Fruit fly (Drosophila melanogaster) whole organism, embryonic: ENCODE results near the gene CG6693.
A peak's percentile ranks its signal among the peaks of the same experiment; 100 is the strongest.

Experiments
- Atf3 ChIP-seq: fragments of 200-800 bp; sonication (Bioruptor generic); optimal IDR thresholded peaks from 3 replicates; lab custom pipeline; 2016; ENCODE audit warnings: missing biosample characterization, missing genetic modification characterization
- Bgb ChIP-seq: fragments of 200-800 bp; sonication (Bioruptor generic); IDR thresholded peaks from 2 replicates; pipeline ENCODE4 v1.3.6; 2022; ENCODE audit warnings: missing biosample characterization, missing genetic modification characterization; ENCODE audit not compliant: partially characterized antibody
- CG10209 ChIP-seq: fragments of 200-800 bp; sonication (Bioruptor generic); optimal IDR thresholded peaks from 3 replicates; lab custom pipeline; 2017; ENCODE audit warnings: missing biosample characterization, mild to moderate bottlenecking, missing genetic modification characterization, missing genetic modification reagents
- CG1024 ChIP-seq: fragments of 200-800 bp; sonication (Bioruptor generic); IDR thresholded peaks from 2 replicates; pipeline ENCODE4 v1.3.6; 2022; ENCODE audit warnings: missing biosample characterization, missing genetic modification characterization
- CG10431 ChIP-seq: fragments of 200-800 bp; sonication (Bioruptor generic); optimal IDR thresholded peaks from 3 replicates; lab custom pipeline; 2018; ENCODE audit warnings: missing biosample characterization, mild to moderate bottlenecking, missing genetic modification characterization
- CG10543 ChIP-seq: fragments of 200-800 bp; sonication (Bioruptor generic); optimal IDR thresholded peaks from 3 replicates; lab custom pipeline; 2017; ENCODE audit warnings: missing biosample characterization, mild to moderate bottlenecking, missing genetic modification characterization, moderate library complexity
- CG1233 ChIP-seq: fragments of 200-800 bp; sonication (Bioruptor generic); optimal IDR thresholded peaks from 4 replicates; lab custom pipeline; 2018; ENCODE audit warnings: missing biosample characterization, mild to moderate bottlenecking, missing genetic modification characterization
- CG13624 ChIP-seq: fragments of 200-800 bp; sonication (Bioruptor generic); optimal IDR thresholded peaks from 2 replicates; lab custom pipeline; 2016; ENCODE audit warnings: missing biosample characterization, missing genetic modification characterization
- CG17361 ChIP-seq: fragments of 200-800 bp; sonication (Bioruptor generic); IDR thresholded peaks from 3 replicates; pipeline ENCODE4 v1.3.6; 2022; ENCODE audit warnings: missing biosample characterization, missing genetic modification characterization
- CG18476 ChIP-seq: fragments of 200-800 bp; sonication (Bioruptor generic); optimal IDR thresholded peaks from 2 replicates; lab custom pipeline; 2016; ENCODE audit warnings: missing biosample characterization, mild to moderate bottlenecking, missing genetic modification characterization
- CG2875 ChIP-seq: fragments of 200-800 bp; sonication (Bioruptor generic); optimal IDR thresholded peaks from 2 replicates; lab custom pipeline; 2017; ENCODE audit warnings: missing biosample characterization, mild to moderate bottlenecking, missing genetic modification characterization, missing genetic modification reagents
- CG31388 ChIP-seq: fragments of 200-800 bp; sonication (Bioruptor generic); optimal IDR thresholded peaks from 2 replicates; lab custom pipeline; 2016; ENCODE audit warnings: missing biosample characterization, missing genetic modification characterization
- CG3163 ChIP-seq: fragments of 200-800 bp; sonication (Bioruptor generic); optimal IDR thresholded peaks from 3 replicates; lab custom pipeline; 2016; ENCODE audit warnings: missing biosample characterization, missing genetic modification characterization
- CG33557 ChIP-seq: fragments of 200-800 bp; sonication (Bioruptor generic); optimal IDR thresholded peaks from 2 replicates; lab custom pipeline; 2019; ENCODE audit warnings: missing biosample characterization, mild to moderate bottlenecking, missing genetic modification characterization, moderate library complexity
- CG43689 ChIP-seq: fragments of 200-800 bp; sonication (Bioruptor generic); IDR thresholded peaks from 2 replicates; pipeline ENCODE4 v1.3.6; 2022; ENCODE audit warnings: missing biosample characterization, missing genetic modification characterization
- CG4854 ChIP-seq: fragments of 200-800 bp; sonication (Bioruptor generic); optimal IDR thresholded peaks from 2 replicates; lab custom pipeline; 2016; ENCODE audit warnings: missing biosample characterization, missing genetic modification characterization, inconsistent platforms
- CG6254 ChIP-seq: fragments of 200-800 bp; sonication (Bioruptor generic); optimal IDR thresholded peaks from 3 replicates; lab custom pipeline; 2017; ENCODE audit warnings: mild to moderate bottlenecking, missing biosample characterization, missing genetic modification reagents, missing genetic modification characterization
- CG7786 ChIP-seq: fragments of 200-800 bp; sonication (Bioruptor generic); optimal IDR thresholded peaks from 2 replicates; lab custom pipeline; 2016; ENCODE audit warnings: missing biosample characterization, missing genetic modification characterization
- CG7963 ChIP-seq: fragments of 200-800 bp; sonication (Bioruptor generic); IDR thresholded peaks from 3 replicates; pipeline ENCODE4 v1.3.6; 2022; ENCODE audit warnings: missing biosample characterization, missing genetic modification characterization; ENCODE audit not compliant: partially characterized antibody
- CG8944 ChIP-seq: fragments of 200-800 bp; sonication (Bioruptor generic); optimal IDR thresholded peaks from 3 replicates; lab custom pipeline; 2016; ENCODE audit warnings: missing biosample characterization, missing genetic modification characterization
- CG9437 ChIP-seq: fragments of 200-800 bp; sonication (Bioruptor generic); optimal IDR thresholded peaks from 2 replicates; lab custom pipeline; 2018; ENCODE audit warnings: missing biosample characterization, mild to moderate bottlenecking, missing genetic modification characterization
- CG9876 ChIP-seq: fragments of 200-800 bp; sonication (Bioruptor generic); optimal IDR thresholded peaks from 2 replicates; lab custom pipeline; 2016; ENCODE audit warnings: missing biosample characterization, missing genetic modification characterization
- Dek ChIP-seq: fragments of 200-800 bp; sonication (Bioruptor generic); optimal IDR thresholded peaks from 3 replicates; lab custom pipeline; 2019; ENCODE audit warnings: missing biosample characterization, mild to moderate bottlenecking, missing genetic modification characterization, moderate library complexity
- Fer1 ChIP-seq: fragments of 200-800 bp; sonication (Bioruptor generic); optimal IDR thresholded peaks from 2 replicates; lab custom pipeline; 2017; ENCODE audit warnings: missing biosample characterization, mild to moderate bottlenecking, missing genetic modification characterization
- Gug ChIP-seq: fragments of 200-800 bp; sonication (Bioruptor generic); IDR thresholded peaks from 4 replicates; pipeline ENCODE4 v1.3.6; 2022; ENCODE audit warnings: missing biosample characterization, missing genetic modification characterization
- H2.0 ChIP-seq: fragments of 200-800 bp; sonication (Bioruptor generic); IDR thresholded peaks from 2 replicates; pipeline ENCODE4 v1.3.6; 2022; ENCODE audit warnings: missing biosample characterization, missing genetic modification characterization
- Mad ChIP-seq: fragments of 200-800 bp; sonication (Bioruptor generic); optimal IDR thresholded peaks from 2 replicates; lab custom pipeline; 2016; ENCODE audit warnings: missing biosample characterization, missing genetic modification characterization
- NK7.1 ChIP-seq: fragments of 200-800 bp; sonication (Bioruptor generic); optimal IDR thresholded peaks from 3 replicates; lab custom pipeline; 2016; ENCODE audit warnings: missing biosample characterization, missing genetic modification characterization
- Nf-YC ChIP-seq: fragments of 200-800 bp; optimal IDR thresholded peaks from 3 replicates; lab custom pipeline; 2019; ENCODE audit warnings: missing biosample characterization, mild to moderate bottlenecking, missing genetic modification characterization, moderate library complexity
- Xbp1 ChIP-seq: fragments of 200-800 bp; sonication (Bioruptor generic); optimal IDR thresholded peaks from 3 replicates; lab custom pipeline; 2016; ENCODE audit warnings: missing biosample characterization, mild to moderate bottlenecking, missing genetic modification characterization
- bigmax ChIP-seq: fragments of 200-800 bp; sonication (Bioruptor generic); optimal IDR thresholded peaks from 2 replicates; lab custom pipeline; 2018; ENCODE audit warnings: missing biosample characterization, mild to moderate bottlenecking, missing genetic modification characterization
- cad ChIP-seq: fragments of >200 bp; optimal IDR thresholded peaks from 2 replicates; lab custom pipeline; 2017; ENCODE audit warnings: missing biosample characterization, missing genetic modification characterization
- cato ChIP-seq: fragments of 200-800 bp; sonication (Bioruptor generic); optimal IDR thresholded peaks from 2 replicates; lab custom pipeline; 2016; ENCODE audit warnings: missing biosample characterization, missing genetic modification characterization, borderline replicate concordance
- crol ChIP-seq: fragments of 200-800 bp; sonication (Bioruptor generic); IDR thresholded peaks from 2 replicates; pipeline ENCODE4 v1.3.6; 2022; ENCODE audit warnings: missing biosample characterization, missing genetic modification characterization
- crp ChIP-seq, 2 experiments: fragments of 200-800 bp; sonication (Bioruptor generic); optimal IDR thresholded peaks; 2 replicates in 1 of 2; 3 replicates in 1 of 2; lab custom pipeline; 2017; ENCODE audit warnings: missing biosample characterization in 2 of 2, missing genetic modification characterization in 2 of 2, mild to moderate bottlenecking in 1 of 2, moderate library complexity in 1 of 2
- fd64A ChIP-seq: fragments of 200-800 bp; sonication (Bioruptor generic); optimal IDR thresholded peaks from 3 replicates; lab custom pipeline; 2018; ENCODE audit warnings: missing biosample characterization, mild to moderate bottlenecking, missing genetic modification characterization
- gro ChIP-seq: fragments of 200-800 bp; sonication (Bioruptor generic); optimal IDR thresholded peaks from 2 replicates; lab custom pipeline; 2016; ENCODE audit warnings: missing biosample characterization, missing genetic modification characterization
- hbn ChIP-seq: fragments of 200-800 bp; sonication (Bioruptor generic); IDR thresholded peaks from 2 replicates; pipeline ENCODE4 v1.3.6; 2022; ENCODE audit warnings: missing biosample characterization, missing genetic modification characterization; ENCODE audit not compliant: partially characterized antibody
- her ChIP-seq: fragments of 200-800 bp; sonication (Bioruptor generic); optimal IDR thresholded peaks from 2 replicates; lab custom pipeline; 2016; ENCODE audit warnings: missing biosample characterization, missing genetic modification characterization
- kah ChIP-seq: fragments of 200-800 bp; sonication (Bioruptor generic); optimal IDR thresholded peaks from 2 replicates; lab custom pipeline; 2018; ENCODE audit warnings: missing biosample characterization, mild to moderate bottlenecking, missing genetic modification characterization
- ken ChIP-seq: fragments of 200-800 bp; sonication (Bioruptor generic); IDR thresholded peaks from 3 replicates; pipeline ENCODE4 v1.3.6; 2022; ENCODE audit warnings: missing biosample characterization, missing genetic modification characterization
- lilli ChIP-seq: fragments of 200-800 bp; sonication (Bioruptor generic); optimal IDR thresholded peaks from 3 replicates; lab custom pipeline; 2016; ENCODE audit warnings: missing biosample characterization, missing genetic modification characterization
- pita ChIP-seq: fragments of 200-800 bp; sonication (Bioruptor generic); optimal IDR thresholded peaks from 2 replicates; lab custom pipeline; 2017; ENCODE audit warnings: missing biosample characterization, mild to moderate bottlenecking, missing genetic modification characterization
- pnt ChIP-seq: fragments of 200-800 bp; sonication (Bioruptor generic); optimal IDR thresholded peaks from 3 replicates; lab custom pipeline; 2016; ENCODE audit warnings: missing biosample characterization, missing genetic modification characterization
- sc ChIP-seq, 3 experiments: fragments of >200 bp in 2 of 3; fragments of 200-800 bp in 1 of 3; sonication (Bioruptor generic) in 1 of 3; optimal IDR thresholded peaks; 2 replicates in 2 of 3; 3 replicates in 1 of 3; lab custom pipeline; 2017; ENCODE audit warnings: mild to moderate bottlenecking in 1 of 3, missing biosample characterization in 1 of 3, missing genetic modification characterization in 1 of 3, missing genetic modification reagents in 1 of 3
- sens ChIP-seq: fragments of 200-800 bp; sonication (Bioruptor generic); peaks from one replicate; lab custom pipeline; 2016; ENCODE audit warnings: missing biosample characterization, missing genetic modification characterization
- sim ChIP-seq: fragments of 200-800 bp; sonication (Bioruptor generic); IDR thresholded peaks from 2 replicates; pipeline ENCODE4 v1.3.6; 2022; ENCODE audit warnings: missing biosample characterization, missing genetic modification characterization
- sna ChIP-seq: fragments of 200-800 bp; sonication (Bioruptor generic); IDR thresholded peaks from 2 replicates; pipeline ENCODE4 v1.3.6; 2022; ENCODE audit warnings: missing biosample characterization, missing genetic modification characterization; ENCODE audit not compliant: partially characterized antibody
- sug ChIP-seq: fragments of 200-800 bp; optimal IDR thresholded peaks from 2 replicates; lab custom pipeline; 2019; ENCODE audit warnings: missing biosample characterization, mild to moderate bottlenecking, missing genetic modification characterization, moderate library complexity
- zfh2 ChIP-seq: fragments of 200-800 bp; sonication (Bioruptor generic); optimal IDR thresholded peaks from 2 replicates; lab custom pipeline; 2016; ENCODE audit warnings: missing biosample characterization, missing genetic modification characterization

CG6693 gene

DNA sequence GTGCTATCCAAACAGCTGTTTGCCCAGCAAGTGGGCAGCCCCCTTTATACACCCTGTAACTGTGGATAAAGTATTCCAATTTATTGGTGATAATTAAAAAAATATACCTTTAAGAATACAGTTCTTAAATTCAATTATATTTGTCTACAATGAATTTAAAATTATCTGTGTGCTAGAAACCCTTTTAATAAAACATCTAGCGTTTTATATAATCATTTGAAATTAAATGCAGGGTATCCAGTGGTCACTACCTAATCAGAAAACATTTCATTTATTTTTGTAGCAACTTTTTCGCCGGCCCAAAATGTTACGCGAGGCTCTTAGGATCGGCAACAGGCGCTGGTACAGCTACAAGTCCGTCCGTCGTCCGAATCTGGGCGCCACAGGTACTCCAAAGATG lies 5.1 kb upstream of the CG6693 start, which contains the start of gene CG17726 (continued):
- TF ChIP-seq gro (GFP tag; lab: Kevin White, UChicago) (peak; percentile 80), sna (no peak), CG17361 (GFP tag; lab: Robert Waterston, UW) (peak; percentile 97), CG6254 (GFP tag; lab: Kevin White, UChicago) (peak; percentile 92), CG1024 (peak; percentile 95), H2.0 (GFP tag; lab: Robert Waterston, UW) (peak; percentile 98), CG33557 (peak; percentile 97), pnt (GFP tag; lab: Kevin White, UChicago) (peak; percentile 86), sc (optimal IDR thresholded peaks at IDR 0.05; lab: Kevin White, UChicago) (no peak), sc (GFP tag; optimal IDR thresholded peaks at IDR 0.05; lab: Kevin White, UChicago) (peak; percentile 92), CG1233 (GFP tag; lab: Kevin White, UChicago) (peak; percentile 91), crp (GFP tag; optimal IDR thresholded peaks at IDR 0.05; lab: Kevin White, UChicago) (peak; percentile 62 to 88), CG10209 (peak; percentile 97), CG2875 (peak; percentile 96), cato (GFP tag; lab: Kevin White, UChicago) (peak; percentile 94), CG9437 (GFP tag; lab: Kevin White, UChicago) (peak; percentile 93), sens (GFP tag; lab: Kevin White, UChicago) (peak; percentile 99), Xbp1 (peak; percentile 98), hbn (GFP tag; lab: Robert Waterston, UW) (no peak), kah (GFP tag; lab: Kevin White, UChicago) (peak; percentile 85), crol (GFP tag; lab: Robert Waterston, UW) (peak; percentile 74), Atf3 (GFP tag; lab: Kevin White, UChicago) (peak; percentile 86), NK7.1 (GFP tag; lab: Kevin White, UChicago) (peak; percentile 82), CG7963 (GFP tag; lab: Robert Waterston, UW) (no peak), CG13624 (peak; percentile 94), Gug (peak; percentile 79; the same call in 3 of the 4 replicates), lilli (GFP tag; lab: Kevin White, UChicago) (peak; percentile 96), CG9876 (peak; percentile 52), her (peak; percentile 70), cad (GFP tag; lab: Kevin White, UChicago) (no peak), Mad (GFP tag; lab: Kevin White, UChicago) (peak; percentile 89), sug (tag; lab: Kevin White, UChicago) (peak; percentile 95), CG10543 (GFP tag; lab: Kevin White, UChicago) (peak; percentile 85), bigmax (GFP tag; lab: Kevin White, UChicago) (no peak), CG7786 (GFP tag; lab: Kevin White, UChicago) (peak; percentile 87), fd64A (GFP tag; lab: Kevin White, UChicago) (peak; percentile 3), zfh2 (GFP tag; lab: Kevin White, UChicago) (peak; percentile 81), Dek (peak; percentile 97), pita (GFP tag; lab: Kevin White, UChicago) (no peak), CG10431 (GFP tag; lab: Kevin White, UChicago) (peak; percentile 91), Bgb (GFP tag; lab: Robert Waterston, UW) (no peak), ken (GFP tag; lab: Robert Waterston, UW) (peak; percentile 96), CG4854 (GFP tag; lab: Kevin White, UChicago) (peak; percentile 90), Fer1 (GFP tag; lab: Kevin White, UChicago) (peak; percentile 94), CG3163 (GFP tag; lab: Kevin White, UChicago) (peak; percentile 63), CG8944 (GFP tag; lab: Kevin White, UChicago) (peak; percentile 87), CG18476 (GFP tag; lab: Kevin White, UChicago) (peak; percentile 96), CG43689 (GFP tag; lab: Robert Waterston, UW) (peak; percentile 97), sim (GFP tag; lab: Robert Waterston, UW) (peak; percentile 97), CG31388 (GFP tag; lab: Kevin White, UChicago) (peak; percentile 97), Nf-YC (tag; lab: Kevin White, UChicago) (peak; percentile 79)
